Fruit fly (Drosophila melanogaster): ENCODE measurements around the gene ChT.

The ChT gene

DNA sequence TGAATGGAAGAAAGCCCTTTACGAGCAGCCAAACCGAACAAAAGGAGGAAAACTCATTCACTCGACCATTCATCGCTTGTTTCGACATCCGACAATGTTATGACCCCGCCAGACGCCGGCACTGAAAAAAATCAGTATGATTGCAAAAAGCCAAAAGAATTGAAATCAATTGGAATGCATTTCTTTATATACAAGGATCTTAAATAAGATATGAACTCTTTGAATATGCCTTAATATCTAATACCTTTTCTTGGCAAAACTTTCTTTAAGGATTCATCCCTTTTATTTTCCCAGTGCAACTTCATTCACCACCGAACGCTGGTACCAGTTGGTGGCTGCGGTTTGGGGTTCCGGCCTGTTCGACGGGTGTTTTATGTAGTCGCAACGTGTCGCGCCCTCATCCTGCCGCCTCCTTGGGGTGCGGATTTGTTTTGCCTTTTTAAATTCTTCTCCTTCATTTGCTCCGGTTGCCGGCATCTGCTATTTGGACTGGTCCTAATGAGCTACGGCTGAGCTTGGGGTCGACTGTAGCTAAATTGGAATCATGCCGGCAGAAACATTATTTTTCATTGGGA lies 39.5 kb downstream of the ChT start (continued):
- TF ChIP-seq CG10462 (GFP tag; optimal IDR thresholded peaks at IDR 0.05) (peak; percentile 55), CrebB (tag; optimal IDR thresholded peaks at IDR 0.05) (peak; percentile 85), CG15269 (tag; optimal IDR thresholded peaks at IDR 0.05) (peak; percentile 92), Neu2 (GFP tag; optimal IDR thresholded peaks at IDR 0.05; ENCODE audit: borderline replicate concordance) (no peak), H2.0 (GFP tag; IDR thresholded peaks at IDR 0.05) (peak; percentile 73), wek (GFP tag; optimal IDR thresholded peaks at IDR 0.05) (peak; percentile 77), hbn (GFP tag; IDR thresholded peaks at IDR 0.05; ENCODE audit: partially characterized antibody) (no peak), CG32532 (GFP tag; IDR thresholded peaks at IDR 0.05) (peak; percentile 87), sqz (GFP tag; optimal IDR thresholded peaks at IDR 0.05) (peak; percentile 75), btn (GFP tag; optimal IDR thresholded peaks at IDR 0.05) (peak; percentile 60), mirr (GFP tag; optimal IDR thresholded peaks at IDR 0.05) (peak; percentile 82), br (optimal IDR thresholded peaks at IDR 0.05) (no peak), HLHmδ (GFP tag; optimal IDR thresholded peaks at IDR 0.05) (no peak), Fer1 (GFP tag; optimal IDR thresholded peaks at IDR 0.05) (peak; percentile 95), nom (GFP tag; optimal IDR thresholded peaks at IDR 0.05) (peak; percentile 17), Dad (GFP tag; optimal IDR thresholded peaks at IDR 0.05) (peak; percentile 83), crol (GFP tag; IDR thresholded peaks at IDR 0.05) (no peak), CG8944 (GFP tag; optimal IDR thresholded peaks at IDR 0.05) (peak; percentile 69), CG9437 (GFP tag; optimal IDR thresholded peaks at IDR 0.05) (peak; percentile 70), CG2712 (tag; optimal IDR thresholded peaks at IDR 0.05) (peak; percentile 93), CG14441 (GFP tag; IDR thresholded peaks at IDR 0.05) (peak; percentile 84; the same call in 1 of the 2 replicates), CG7556 (GFP tag; optimal IDR thresholded peaks at IDR 0.05) (peak; percentile 95), grau (tag; optimal IDR thresholded peaks at IDR 0.05) (peak; percentile 88), Atf3 (GFP tag; optimal IDR thresholded peaks at IDR 0.05) (peak; percentile 47), Oaz (GFP tag; IDR thresholded peaks at IDR 0.05) (peak; percentile 85), Mad (GFP tag; optimal IDR thresholded peaks at IDR 0.05) (peak; percentile 72), Pdp1 (GFP tag; optimal IDR thresholded peaks at IDR 0.05) (peak in 1 of 2 experiments; percentile 83), Hand (GFP tag; optimal IDR thresholded peaks at IDR 0.05) (peak; percentile 94), ems (GFP tag; optimal IDR thresholded peaks at IDR 0.05) (peak; percentile 81), CG17568 (GFP tag; optimal IDR thresholded peaks at IDR 0.05) (peak; percentile 61), chinmo (GFP tag; IDR thresholded peaks at IDR 0.05; ENCODE audit: partially characterized antibody) (no peak), Hr39 (optimal IDR thresholded peaks at IDR 0.05) (no peak), CG32767 (GFP tag; IDR thresholded peaks at IDR 0.05) (peak; percentile 72; the same call in 1 of the 2 replicates), CG10979 (tag; optimal IDR thresholded peaks at IDR 0.05) (peak; percentile 86), sob (GFP tag; IDR thresholded peaks at IDR 0.05) (peak; percentile 83), zfh2 (GFP tag; optimal IDR thresholded peaks at IDR 0.05) (peak; percentile 78), CG2678 (tag; optimal IDR thresholded peaks at IDR 0.05) (peak; percentile 94), CG15073 (GFP tag; optimal IDR thresholded peaks at IDR 0.05) (peak; percentile 29), jumu (GFP tag; optimal IDR thresholded peaks at IDR 0.05) (peak; percentile 34), vnd (GFP tag; IDR thresholded peaks at IDR 0.05; ENCODE audit: partially characterized antibody) (no peak), CG31365 (tag; optimal IDR thresholded peaks at IDR 0.05) (peak; percentile 75), nau (GFP tag; optimal IDR thresholded peaks at IDR 0.05) (peak; percentile 78), cato (GFP tag; optimal IDR thresholded peaks at IDR 0.05; ENCODE audit: borderline replicate concordance) (peak; percentile 15), CG30431 (GFP tag; optimal IDR thresholded peaks at IDR 0.05) (peak; percentile 55), Deaf1 (tag; optimal IDR thresholded peaks at IDR 0.05) (peak; percentile 66), CG4854 (GFP tag; optimal IDR thresholded peaks at IDR 0.05) (no peak), CG3281 (GFP tag; optimal IDR thresholded peaks at IDR 0.05) (peak; percentile 90), otp (GFP tag; IDR thresholded peaks at IDR 0.05) (peak; percentile 63; the same call in 1 of the 3 replicates), CG13894 (tag; optimal IDR thresholded peaks at IDR 0.05) (peak; percentile 94), da (GFP tag; optimal IDR thresholded peaks at IDR 0.05) (peak; percentile 63)
